Fruit fly (Drosophila melanogaster) whole organism, embryonic: ENCODE measurements around the gene Phae2.

ENCODE experiments used
- Bgb ChIP-seq: fragments of 200-800 bp; sonication (Bioruptor generic); IDR thresholded peaks from 2 replicates; pipeline ENCODE4 v1.3.6; 2022; ENCODE audit warnings: missing biosample characterization, missing genetic modification characterization; ENCODE audit not compliant: partially characterized antibody
- Blimp-1 ChIP-seq: fragments of 200-800 bp; sonication (Bioruptor generic); optimal IDR thresholded peaks from 3 replicates; lab custom pipeline; 2018; ENCODE audit warnings: missing biosample characterization, missing genetic modification characterization, mild to moderate bottlenecking, moderate library complexity, missing genetic modification reagents
- CG1024 ChIP-seq: fragments of 200-800 bp; sonication (Bioruptor generic); IDR thresholded peaks from 2 replicates; pipeline ENCODE4 v1.3.6; 2022; ENCODE audit warnings: missing biosample characterization, missing genetic modification characterization
- CG10321 ChIP-seq: fragments of 200-800 bp; sonication (Bioruptor generic); IDR thresholded peaks from 2 replicates; pipeline ENCODE4 v1.3.6; 2022; ENCODE audit warnings: missing biosample characterization, missing genetic modification characterization
- CG10431 ChIP-seq: fragments of 200-800 bp; sonication (Bioruptor generic); optimal IDR thresholded peaks from 3 replicates; lab custom pipeline; 2018; ENCODE audit warnings: missing biosample characterization, mild to moderate bottlenecking, missing genetic modification characterization
- CG11456 ChIP-seq: fragments of 200-800 bp; sonication (Bioruptor generic); IDR thresholded peaks from 3 replicates; pipeline ENCODE4 v1.3.6; 2022; ENCODE audit warnings: missing biosample characterization, missing genetic modification characterization
- CG11696 ChIP-seq: fragments of 200-800 bp; sonication (Bioruptor generic); IDR thresholded peaks from 2 replicates; pipeline ENCODE4 v1.3.6; 2022; ENCODE audit warnings: missing biosample characterization, missing genetic modification characterization
- CG14050 ChIP-seq: fragments of 200-800 bp; sonication (Bioruptor generic); IDR thresholded peaks from 3 replicates; pipeline ENCODE4 v1.3.6; 2022; ENCODE audit warnings: missing biosample characterization, missing genetic modification characterization
- CG15601 ChIP-seq: fragments of 200-800 bp; sonication (Bioruptor generic); optimal IDR thresholded peaks from 3 replicates; lab custom pipeline; 2019; ENCODE audit warnings: missing biosample characterization, mild to moderate bottlenecking, missing genetic modification characterization, moderate library complexity
- CG17612 ChIP-seq: fragments of 200-800 bp; sonication (Bioruptor generic); IDR thresholded peaks from 2 replicates; pipeline ENCODE4 v1.3.6; 2022; ENCODE audit warnings: missing biosample characterization, missing genetic modification characterization
- CG18599 ChIP-seq: fragments of 200-800 bp; sonication (Bioruptor generic); optimal IDR thresholded peaks from 3 replicates; lab custom pipeline; 2017; ENCODE audit warnings: missing biosample characterization, missing genetic modification characterization, mild to moderate bottlenecking, moderate library complexity, missing genetic modification reagents
- CG2129 ChIP-seq: fragments of 200-800 bp; sonication (Bioruptor generic); IDR thresholded peaks from 2 replicates; pipeline ENCODE4 v1.3.6; 2022; ENCODE audit warnings: missing biosample characterization, missing genetic modification characterization; ENCODE audit not compliant: partially characterized antibody
- CG2678 ChIP-seq: fragments of 200-800 bp; sonication (Bioruptor generic); optimal IDR thresholded peaks from 3 replicates; lab custom pipeline; 2019; ENCODE audit warnings: missing biosample characterization, mild to moderate bottlenecking, missing genetic modification characterization, moderate library complexity
- CG3726 ChIP-seq: fragments of 200-800 bp; sonication (Bioruptor generic); IDR thresholded peaks from 3 replicates; pipeline ENCODE4, ENCODE4 v1.3.6; 2022; ENCODE audit warnings: missing biosample characterization, missing genetic modification characterization
- CkIIα-i1 ChIP-seq: fragments of 200-800 bp; sonication (Bioruptor generic); IDR thresholded peaks from 2 replicates; pipeline ENCODE4 v1.3.6; 2022; ENCODE audit warnings: missing biosample characterization, missing genetic modification characterization
- CrebB ChIP-seq: fragments of 200-800 bp; sonication (Bioruptor generic); optimal IDR thresholded peaks from 3 replicates; lab custom pipeline; 2018; ENCODE audit warnings: missing biosample characterization, mild to moderate bottlenecking, missing genetic modification characterization
- Dad ChIP-seq: fragments of 200-800 bp; sonication (Bioruptor generic); optimal IDR thresholded peaks from 3 replicates; lab custom pipeline; 2016; ENCODE audit warnings: missing biosample characterization, missing genetic modification characterization
- Deaf1 ChIP-seq: fragments of 200-800 bp; optimal IDR thresholded peaks from 3 replicates; lab custom pipeline; 2019; ENCODE audit warnings: missing biosample characterization, mild to moderate bottlenecking, missing genetic modification characterization, moderate library complexity
- GATAe ChIP-seq: fragments of 200-800 bp; sonication (Bioruptor generic); conservative IDR thresholded peaks from 2 replicates; pipeline ENCODE4 v1.3.6; 2022; ENCODE audit warnings: missing biosample characterization, missing genetic modification characterization
- HmgD ChIP-seq: fragments of 200-800 bp; sonication (Bioruptor generic); optimal IDR thresholded peaks from 3 replicates; lab custom pipeline; 2016; ENCODE audit warnings: missing biosample characterization, missing genetic modification characterization
- Hr3 ChIP-seq: fragments of 200-800 bp; sonication (Bioruptor generic); optimal IDR thresholded peaks from 3 replicates; lab custom pipeline; 2016; ENCODE audit warnings: missing biosample characterization, missing genetic modification characterization
- Hr78 ChIP-seq, 2 experiments: fragments of 200-800 bp in 1 of 2; fragments of >200 bp in 1 of 2; sonication (Bioruptor generic) in 1 of 2; optimal IDR thresholded peaks; 2 replicates each; lab custom pipeline; 2017 to 2019; ENCODE audit warnings: missing biosample characterization in 2 of 2, missing genetic modification characterization in 2 of 2, mild to moderate bottlenecking in 1 of 2, moderate library complexity in 1 of 2
- Lhr ChIP-seq: fragments of 200-800 bp; sonication (Bioruptor generic); optimal IDR thresholded peaks from 3 replicates; lab custom pipeline; 2017; ENCODE audit warnings: mild to moderate bottlenecking, missing biosample characterization, missing genetic modification reagents, missing genetic modification characterization
- Lim3 ChIP-seq: fragments of 200-800 bp; sonication (Bioruptor generic); IDR thresholded peaks from 2 replicates; pipeline ENCODE4 v1.3.6; 2022; ENCODE audit warnings: missing biosample characterization, missing genetic modification characterization
- Lpt ChIP-seq: fragments of >200 bp; optimal IDR thresholded peaks from 2 replicates; lab custom pipeline; 2018; ENCODE audit warnings: missing biosample characterization, missing genetic modification characterization
- Mes4 ChIP-seq: fragments of 200-800 bp; sonication (Bioruptor generic); optimal IDR thresholded peaks from 2 replicates; lab custom pipeline; 2016; ENCODE audit warnings: missing biosample characterization, missing genetic modification characterization
- NC2β ChIP-seq: fragments of 200-800 bp; sonication (Bioruptor generic); optimal IDR thresholded peaks from 2 replicates; lab custom pipeline; 2016; ENCODE audit warnings: missing biosample characterization, missing genetic modification characterization
- Sin3A ChIP-seq: fragments of >200 bp; optimal IDR thresholded peaks from 2 replicates; lab custom pipeline; 2018
- Sox102F ChIP-seq: fragments of 200-800 bp; sonication (Bioruptor generic); optimal IDR thresholded peaks from 2 replicates; lab custom pipeline; 2018; ENCODE audit warnings: missing biosample characterization, mild to moderate bottlenecking, missing genetic modification characterization, moderate library complexity
- Spps ChIP-seq: fragments of 200-800 bp; sonication (Bioruptor generic); optimal IDR thresholded peaks from 2 replicates; lab custom pipeline; 2018; ENCODE audit warnings: missing biosample characterization, mild to moderate bottlenecking, missing genetic modification characterization
- Ssrp ChIP-seq: fragments of 200-800 bp; sonication (Bioruptor generic); optimal IDR thresholded peaks from 2 replicates; lab custom pipeline; 2018; ENCODE audit warnings: missing biosample characterization, mild to moderate bottlenecking, missing genetic modification characterization, moderate library complexity
- Taf1 ChIP-seq: fragments of 200-800 bp; sonication (Bioruptor generic); IDR thresholded peaks from 2 replicates; pipeline ENCODE4 v1.3.6; 2022; ENCODE audit warnings: missing biosample characterization, missing genetic modification characterization
- Tbp ChIP-seq: fragments of >200 bp; optimal IDR thresholded peaks from 2 replicates; lab custom pipeline; 2018; ENCODE audit warnings: missing biosample characterization, missing genetic modification characterization
- cato ChIP-seq: fragments of 200-800 bp; sonication (Bioruptor generic); optimal IDR thresholded peaks from 2 replicates; lab custom pipeline; 2016; ENCODE audit warnings: missing biosample characterization, missing genetic modification characterization, borderline replicate concordance
- fd96Cb ChIP-seq: fragments of 200-800 bp; sonication (Bioruptor generic); optimal IDR thresholded peaks from 2 replicates; lab custom pipeline; 2018; ENCODE audit warnings: missing biosample characterization, mild to moderate bottlenecking, missing genetic modification characterization, moderate library complexity
- fru ChIP-seq: fragments of >200 bp; optimal IDR thresholded peaks from 2 replicates; lab custom pipeline; 2017
- grn ChIP-seq: fragments of 200-800 bp; sonication (Bioruptor generic); optimal IDR thresholded peaks from 3 replicates; lab custom pipeline; 2017; ENCODE audit warnings: missing biosample characterization, missing genetic modification characterization
- ind ChIP-seq: fragments of 200-800 bp; sonication (Bioruptor generic); optimal IDR thresholded peaks from 3 replicates; lab custom pipeline; 2016; ENCODE audit warnings: missing biosample characterization, missing genetic modification characterization
- jigr1 ChIP-seq: fragments of 200-800 bp; sonication (Bioruptor generic); IDR thresholded peaks from 3 replicates; pipeline ENCODE4 v1.3.6; 2022; ENCODE audit warnings: missing biosample characterization, missing genetic modification characterization
- jing ChIP-seq: fragments of 200-800 bp; sonication (Bioruptor generic); optimal IDR thresholded peaks from 2 replicates; lab custom pipeline; 2018; ENCODE audit warnings: missing biosample characterization, mild to moderate bottlenecking, missing genetic modification characterization
- kah ChIP-seq: fragments of 200-800 bp; sonication (Bioruptor generic); optimal IDR thresholded peaks from 2 replicates; lab custom pipeline; 2018; ENCODE audit warnings: missing biosample characterization, mild to moderate bottlenecking, missing genetic modification characterization
- luna ChIP-seq: fragments of 200-800 bp; sonication (Bioruptor generic); optimal IDR thresholded peaks from 2 replicates; lab custom pipeline; 2016; ENCODE audit warnings: missing biosample characterization, missing genetic modification characterization
- nerfin-2 ChIP-seq: fragments of 200-800 bp; sonication (Bioruptor generic); IDR thresholded peaks from 2 replicates; pipeline ENCODE4 v1.3.6; 2022; ENCODE audit warnings: missing biosample characterization, missing genetic modification characterization; ENCODE audit not compliant: partially characterized antibody
- nmo ChIP-seq: fragments of 200-800 bp; sonication (Bioruptor generic); optimal IDR thresholded peaks from 2 replicates; lab custom pipeline; 2018; ENCODE audit warnings: missing biosample characterization, mild to moderate bottlenecking, missing genetic modification characterization, moderate library complexity
- pan ChIP-seq, 4 experiments: fragments of >200 bp in 3 of 4; fragments of 200-800 bp in 1 of 4; sonication (Bioruptor generic) in 1 of 4; optimal IDR thresholded peaks in 3 of 4; IDR thresholded peaks in 1 of 4; 2 replicates each; pipeline versions ENCODE4 v1.3.6 to Lab custom; 2017 to 2022; ENCODE audit warnings: missing biosample characterization in 2 of 4, missing genetic modification characterization in 2 of 4, mixed read lengths in 1 of 4
- pros ChIP-seq: fragments of 200-800 bp; sonication (Bioruptor generic); optimal IDR thresholded peaks from 3 replicates; lab custom pipeline; 2019; ENCODE audit warnings: missing biosample characterization, mild to moderate bottlenecking, missing genetic modification characterization, moderate library complexity
- schlank ChIP-seq: fragments of 200-800 bp; sonication (Bioruptor generic); optimal IDR thresholded peaks from 2 replicates; lab custom pipeline; 2018; ENCODE audit warnings: missing biosample characterization, mild to moderate bottlenecking, missing genetic modification characterization

The Phae2 gene

DNA sequence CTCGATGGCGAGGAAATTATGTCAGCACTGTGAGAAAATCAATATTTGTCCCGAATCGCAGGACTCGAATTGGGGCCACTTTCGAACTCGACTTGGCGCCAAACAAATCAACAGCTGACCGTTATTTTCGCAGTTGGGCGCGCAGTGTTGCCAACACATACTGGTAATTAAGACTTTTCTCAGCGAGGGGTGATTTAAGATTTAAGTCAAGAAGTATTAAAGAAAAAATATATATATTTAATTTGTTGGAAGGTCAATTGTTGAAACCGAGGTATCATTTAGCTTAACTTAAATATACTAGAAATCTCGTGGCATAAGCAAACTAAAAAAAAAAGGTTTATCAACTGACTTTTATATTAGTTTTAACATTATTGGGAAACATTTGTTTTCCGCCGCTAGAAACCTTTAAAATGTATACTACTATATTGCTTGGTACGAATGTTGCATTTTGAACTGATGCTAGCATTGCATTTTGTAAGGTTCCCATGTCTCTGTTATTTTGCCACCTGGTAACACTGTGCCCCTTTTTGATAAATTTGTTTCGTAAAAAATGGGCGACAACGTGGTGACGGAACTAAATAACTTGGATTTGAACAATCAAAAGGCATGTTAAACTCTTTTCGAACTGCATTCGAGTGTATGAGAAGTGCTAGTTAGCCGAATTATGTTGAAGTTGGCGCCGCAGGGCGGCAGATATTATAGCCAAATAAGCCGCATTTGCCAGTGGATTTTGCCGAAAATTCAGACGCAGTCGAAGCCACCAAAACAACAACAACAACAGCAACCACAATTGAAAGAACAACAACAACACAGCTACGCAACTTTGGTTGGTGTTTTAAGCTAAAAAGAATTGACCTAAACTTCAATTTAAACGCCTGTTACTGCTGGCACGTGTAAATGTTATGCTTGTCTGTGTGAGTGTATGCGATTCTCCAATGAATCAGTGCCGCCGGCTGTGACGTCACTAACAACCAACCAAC, 7.4 kb upstream of the Phae2 start, which contains the start of the genes Patsas and ThrRS (continued):
- TF ChIP-seq Tbp (GFP tag; lab: Kevin White, UChicago) (no peak), CG17612 (GFP tag; lab: Robert Waterston, UW) (peak; percentile 62; the same call in 1 of the 2 replicates), CG18599 (GFP tag; lab: Kevin White, UChicago) (peak; percentile 91), CG10321 (GFP tag; lab: Robert Waterston, UW) (no peak), schlank (tag; lab: Kevin White, UChicago) (peak; percentile 21), Ssrp (tag; lab: Kevin White, UChicago) (peak; percentile 88), GATAe (GFP tag; lab: Robert Waterston, UW) (peak; percentile 47), nmo (GFP tag; lab: Kevin White, UChicago) (peak; percentile 94), grn (GFP tag; lab: Kevin White, UChicago) (no peak), CG3726 (GFP tag; lab: Robert Waterston, UW) (peak; percentile 72; the same call in 2 of the 3 replicates), CG10431 (peak; percentile 33), Lpt (GFP tag; lab: Kevin White, UChicago) (no peak), fru (lab: Kevin White, UChicago) (no peak), kah (peak; percentile 37), pros (no peak), Lhr (GFP tag; lab: Kevin White, UChicago) (peak; percentile 49), HmgD (GFP tag; lab: Kevin White, UChicago) (peak; percentile 24), CG1024 (0 out of 2 replicates have a peak, but pooled peaks have one; percentile 38), Bgb (GFP tag; lab: Robert Waterston, UW) (no peak), CG11696 (GFP tag; lab: Robert Waterston, UW) (peak; percentile 58), CG11456 (GFP tag; lab: Robert Waterston, UW) (peak; percentile 76), CG2129 (no peak), Sin3A (lab: Kevin White, UChicago) (peak; percentile 68), CG14050 (peak; percentile 71), jigr1 (peak; percentile 80), CG15601 (tag; lab: Kevin White, UChicago) (peak; percentile 83), fd96Cb (tag; lab: Kevin White, UChicago) (peak; percentile 88), Deaf1 (no peak), CG2678 (peak; percentile 91), Hr78 (GFP tag; optimal IDR thresholded peaks at IDR 0.05; lab: Kevin White, UChicago) (no peak), CkIIα-i1 (GFP tag; lab: Robert Waterston, UW) (no peak), CrebB (tag; lab: Kevin White, UChicago) (peak; percentile 43), luna (GFP tag; lab: Kevin White, UChicago) (peak; percentile 24), Dad (GFP tag; lab: Kevin White, UChicago) (peak; percentile 71), Spps (tag; lab: Kevin White, UChicago) (peak; percentile 75), nerfin-2 (GFP tag; lab: Robert Waterston, UW) (no peak), Taf1 (peak; percentile 57; the same call in 1 of the 2 replicates), Blimp-1 (peak; percentile 84), ind (GFP tag; lab: Kevin White, UChicago) (peak; percentile 82), jing (no peak), NC2β (GFP tag; lab: Kevin White, UChicago) (peak; percentile 67), Mes4 (GFP tag; lab: Kevin White, UChicago) (peak; percentile 52), cato (GFP tag; lab: Kevin White, UChicago) (peak; percentile 83), Lim3 (GFP tag; lab: Robert Waterston, UW) (peak; percentile 44; the same call in 1 of the 2 replicates), Sox102F (peak; percentile 87), pan (optimal IDR thresholded peaks at IDR 0.05; lab: Kevin White, UChicago) (no peak), pan (GFP tag; optimal IDR thresholded peaks at IDR 0.05 in 1 of 2, IDR thresholded peaks at IDR 0.05 in 1 of 2) (peak in 1 of 2 experiments; percentile 90), Hr3 (GFP tag; lab: Kevin White, UChicago) (peak; percentile 90)
